Worm (Caenorhabditis elegans): ENCODE measurements around the gene F47D12.3.

The F47D12.3 gene

DNA sequence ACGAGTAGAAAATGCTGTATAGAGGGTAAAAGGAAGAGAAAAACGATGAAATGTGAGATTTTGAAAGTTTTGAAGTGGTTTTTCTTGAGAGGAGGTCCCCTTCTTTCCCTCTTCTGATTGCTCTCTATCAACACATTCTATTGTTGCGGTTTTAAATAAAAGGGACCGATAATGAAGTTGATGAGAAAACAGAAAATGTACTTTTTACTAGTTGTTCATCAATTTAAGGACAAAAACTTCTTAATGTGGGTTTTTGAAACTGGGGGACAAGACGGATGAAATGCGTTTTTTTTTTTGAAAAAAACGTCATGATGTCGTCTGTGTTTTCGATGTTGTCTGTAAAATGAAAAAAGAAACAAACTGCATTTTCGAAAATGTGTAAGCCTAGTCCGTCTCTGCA is 18.5 kb downstream of the F47D12.3 start:
- TF ChIP-seq sox-4 (tag; optimal IDR thresholded peaks at IDR 0.05) (no peak), pros-1 (tag; optimal IDR thresholded peaks at IDR 0.05) (no peak), ceh-30 (tag; optimal IDR thresholded peaks at IDR 0.05) (no peak), elt-4 (tag; optimal IDR thresholded peaks at IDR 0.05) (no peak), zip-5 (tag; optimal IDR thresholded peaks at IDR 0.05) (no peak), Y22D7AL.16 (tag; optimal IDR thresholded peaks at IDR 0.05) (no peak), fkh-6 (tag; optimal IDR thresholded peaks at IDR 0.05) (no peak), ceh-34 (tag; optimal IDR thresholded peaks at IDR 0.05) (no peak), unc-42 (tag; optimal IDR thresholded peaks at IDR 0.05) (no peak), nhr-11 (tag; optimal IDR thresholded peaks at IDR 0.05) (no peak), unc-55 (GFP tag; optimal IDR thresholded peaks at IDR 0.05) (no peak), npax-4 (tag; optimal IDR thresholded peaks at IDR 0.05) (no peak), elt-2 (tag; optimal IDR thresholded peaks at IDR 0.05) (no peak), ceh-45 (GFP tag; IDR thresholded peaks at IDR 0.05) (no peak), pag-3 (tag; optimal IDR thresholded peaks at IDR 0.05; ENCODE audit: borderline replicate concordance) (no peak), K09A11.1 (tag; optimal IDR thresholded peaks at IDR 0.05; ENCODE audit: insufficient read depth) (no peak), mec-3 (tag; optimal IDR thresholded peaks at IDR 0.05; ENCODE audit: borderline replicate concordance) (no peak), che-1 (tag; optimal IDR thresholded peaks at IDR 0.05) (no peak), nhr-232 (tag; optimal IDR thresholded peaks at IDR 0.05) (no peak)

DNA sequence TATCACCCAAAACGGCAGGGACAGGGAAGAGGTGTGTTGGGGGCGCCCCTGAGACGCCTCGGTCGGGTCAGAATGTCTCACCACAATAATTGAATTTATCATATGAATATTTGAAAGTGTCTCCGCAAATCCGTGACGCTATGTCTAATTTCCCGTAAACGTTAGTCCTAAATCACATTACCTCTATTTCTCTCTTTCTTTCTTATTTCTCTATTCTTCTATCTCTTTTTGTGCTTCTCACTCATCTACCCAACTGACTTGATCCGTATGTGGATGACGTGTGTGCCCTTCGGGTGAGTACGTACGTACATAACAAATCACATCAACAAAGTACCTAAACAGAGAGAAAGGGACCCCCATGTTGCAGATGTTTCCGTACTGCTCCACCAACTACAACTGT is 19.1 kb downstream of the F47D12.3 start:
- peak; percentile 84 for TF ChIP-seq fkh-10 (GFP tag; optimal IDR thresholded peaks at IDR 0.05)
- TF ChIP-seq unc-42 (tag; optimal IDR thresholded peaks at IDR 0.05), result peak; percentile 99
- no peak for TF ChIP-seq K02D7.2 (tag; optimal IDR thresholded peaks at IDR 0.05)
- no peak for TF ChIP-seq hlh-6 (tag; optimal IDR thresholded peaks at IDR 0.05)

DNA sequence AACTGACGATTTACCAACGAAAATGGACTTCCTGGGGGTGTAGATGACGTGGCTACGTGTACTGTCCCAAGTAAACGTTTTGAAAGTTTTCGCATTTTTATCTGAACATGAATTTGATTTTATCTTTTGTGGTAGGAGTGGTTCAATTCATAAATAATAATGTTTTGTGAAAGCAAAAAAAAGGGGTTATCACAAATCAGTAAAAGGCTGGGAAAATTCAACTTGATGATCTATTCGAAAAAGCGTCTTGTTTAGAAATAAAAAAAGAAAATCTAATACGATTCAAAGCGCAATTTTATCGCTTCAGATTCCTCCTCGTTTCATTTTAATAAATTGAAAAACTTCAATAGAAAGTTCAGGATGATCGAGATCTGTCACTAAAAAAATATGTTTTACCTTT is 25.9 kb downstream of the F47D12.3 start, which contains the start of gene C56G2.5:
Gene C56G2.5 (minus strand): TSS at position 101 of the 400 bp plus-strand sequence.
- TF ChIP-seq ets-4 (tag; optimal IDR thresholded peaks at IDR 0.05) (no peak), ceh-31 (tag; optimal IDR thresholded peaks at IDR 0.05) (no peak), eyg-1 (tag; optimal IDR thresholded peaks at IDR 0.05) (no peak), dve-1 (tag; optimal IDR thresholded peaks at IDR 0.05) (no peak), lim-6 (tag; optimal IDR thresholded peaks at IDR 0.05) (no peak), lin-11 (tag; optimal IDR thresholded peaks at IDR 0.05) (no peak), dmd-4 (tag; optimal IDR thresholded peaks at IDR 0.05; ENCODE audit: borderline replicate concordance) (no peak), pros-1 (tag; optimal IDR thresholded peaks at IDR 0.05) (no peak), ceh-2 (tag; optimal IDR thresholded peaks at IDR 0.05) (no peak), elt-2 (tag; optimal IDR thresholded peaks at IDR 0.05) (no peak), npax-4 (tag; optimal IDR thresholded peaks at IDR 0.05) (no peak), ref-2 (tag; optimal IDR thresholded peaks at IDR 0.05) (no peak), hlh-13 (GFP tag; optimal IDR thresholded peaks at IDR 0.05) (no peak), tbx-2 (tag; optimal IDR thresholded peaks at IDR 0.05) (no peak), hlh-8 (tag; optimal IDR thresholded peaks at IDR 0.05) (no peak), ceh-45 (GFP tag; IDR thresholded peaks at IDR 0.05) (no peak), unc-55 (GFP tag; optimal IDR thresholded peaks at IDR 0.05) (no peak), fkh-10 (GFP tag; optimal IDR thresholded peaks at IDR 0.05) (no peak), sox-2 (GFP tag; IDR thresholded peaks at IDR 0.05) (no peak)

DNA sequence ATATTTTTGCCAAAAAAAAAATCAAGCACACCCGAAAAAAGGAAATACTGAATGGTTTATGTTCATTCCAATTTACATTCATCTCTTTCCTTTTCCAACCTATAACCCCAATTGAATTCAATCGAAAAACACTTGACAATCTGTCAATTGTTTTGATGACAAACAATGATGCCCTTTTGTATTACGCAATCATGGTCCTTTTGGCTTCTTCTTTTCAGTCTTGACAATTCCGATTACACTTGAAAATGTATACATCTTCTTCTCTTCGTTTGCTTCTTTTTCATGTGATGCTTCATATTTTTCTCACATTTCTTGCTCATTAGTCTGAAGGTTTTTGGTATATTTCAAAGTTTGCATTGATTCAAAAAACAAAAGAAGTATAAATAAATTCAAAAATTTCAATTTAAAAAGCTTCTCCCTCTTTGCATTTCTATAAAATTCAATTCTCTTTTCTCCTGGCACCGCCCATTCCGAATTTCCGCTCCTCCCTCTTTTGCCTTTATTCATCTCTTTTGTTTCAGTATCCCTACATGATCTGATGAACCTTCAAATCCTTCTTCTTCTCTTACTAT is 33.0 kb downstream of the F47D12.3 start, which contains the start of gene C56G2.4:
Gene C56G2.4 (plus strand): TSS at position 522 of the 572 bp plus-strand sequence.
- TF ChIP-seq pros-1 (tag; optimal IDR thresholded peaks at IDR 0.05), result no peak
- TF ChIP-seq hlh-13 (GFP tag; optimal IDR thresholded peaks at IDR 0.05), result no peak
- peak; percentile 22 for TF ChIP-seq unc-42 (tag; optimal IDR thresholded peaks at IDR 0.05)

DNA sequence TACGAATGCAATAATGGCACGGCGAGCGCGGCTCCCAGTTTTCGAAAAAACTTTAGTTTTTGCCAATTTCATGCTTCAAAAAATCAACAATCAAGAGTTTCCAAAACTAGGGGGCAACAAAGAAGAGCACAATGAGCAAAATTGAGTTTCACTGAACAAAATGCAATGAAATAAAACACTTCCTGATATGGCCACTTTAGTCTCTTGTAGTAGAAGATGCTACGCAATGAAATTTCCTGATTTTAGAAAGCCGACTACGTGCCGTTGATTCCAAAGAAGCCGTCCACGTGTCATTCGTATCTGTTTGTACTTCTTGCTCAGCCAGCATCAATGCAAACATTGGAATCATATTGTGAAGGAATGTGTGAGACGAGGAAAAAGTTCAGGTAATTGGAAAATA is 36.1 kb downstream of the F47D12.3 start:
- no peak for TF ChIP-seq hlh-30 (tag; optimal IDR thresholded peaks at IDR 0.05; ENCODE audit: insufficient read depth)
- TF ChIP-seq unc-42 (tag; optimal IDR thresholded peaks at IDR 0.05), result peak; percentile 58

Data from whole organism, late embryonic.